Fruit fly (Drosophila melanogaster) whole organism, embryonic: ENCODE results near the gene CG5928.

Experiments
- ATbp ChIP-seq: fragments of 200-800 bp; sonication (Bioruptor generic); optimal IDR thresholded peaks from 2 replicates; lab custom pipeline; 2017; ENCODE audit warnings: missing biosample characterization, mild to moderate bottlenecking, missing genetic modification characterization, missing genetic modification reagents
- Ada2b ChIP-seq: fragments of 200-800 bp; sonication (Bioruptor generic); IDR thresholded peaks from 2 replicates; pipeline ENCODE4 v1.3.6; 2022; ENCODE audit warnings: missing biosample characterization, missing genetic modification characterization
- Atf6 ChIP-seq: fragments of 200-800 bp; sonication (Bioruptor generic); IDR thresholded peaks from 2 replicates; pipeline ENCODE4 v1.3.6; 2022; ENCODE audit warnings: missing biosample characterization, missing genetic modification characterization
- CG10959 ChIP-seq: fragments of 200-800 bp; sonication (Bioruptor generic); IDR thresholded peaks from 2 replicates; pipeline ENCODE4 v1.3.6; 2022; ENCODE audit warnings: missing biosample characterization, missing genetic modification characterization
- CG12155 ChIP-seq: fragments of 200-800 bp; sonication (Bioruptor generic); optimal IDR thresholded peaks from 3 replicates; lab custom pipeline; 2016; ENCODE audit warnings: missing biosample characterization, missing genetic modification characterization
- CG13424 ChIP-seq: fragments of 200-800 bp; sonication (Bioruptor generic); optimal IDR thresholded peaks from 2 replicates; lab custom pipeline; 2019; ENCODE audit warnings: missing biosample characterization, mild to moderate bottlenecking, missing genetic modification characterization, moderate library complexity
- CG15479 ChIP-seq: fragments of 200-800 bp; sonication (Bioruptor generic); optimal IDR thresholded peaks from 3 replicates; lab custom pipeline; 2019; ENCODE audit warnings: missing biosample characterization, mild to moderate bottlenecking, missing genetic modification characterization, moderate library complexity
- CG15514 ChIP-seq: fragments of 200-800 bp; sonication (Bioruptor generic); optimal IDR thresholded peaks from 3 replicates; lab custom pipeline; 2017; ENCODE audit warnings: missing biosample characterization, missing genetic modification characterization, mild to moderate bottlenecking, moderate library complexity, missing genetic modification reagents
- CG18599 ChIP-seq: fragments of 200-800 bp; sonication (Bioruptor generic); optimal IDR thresholded peaks from 3 replicates; lab custom pipeline; 2017; ENCODE audit warnings: missing biosample characterization, missing genetic modification characterization, mild to moderate bottlenecking, moderate library complexity, missing genetic modification reagents
- CG18619 ChIP-seq: fragments of 200-800 bp; sonication (Bioruptor generic); optimal IDR thresholded peaks from 3 replicates; lab custom pipeline; 2017; ENCODE audit warnings: missing biosample characterization, mild to moderate bottlenecking, missing genetic modification characterization
- CG3065 ChIP-seq: fragments of 200-800 bp; sonication (Bioruptor generic); optimal IDR thresholded peaks from 2 replicates; lab custom pipeline; 2016; ENCODE audit warnings: missing biosample characterization, missing genetic modification characterization
- CG33213 ChIP-seq: fragments of 200-800 bp; sonication (Bioruptor generic); optimal IDR thresholded peaks from 3 replicates; lab custom pipeline; 2016; ENCODE audit warnings: missing biosample characterization, missing genetic modification characterization
- CG3838 ChIP-seq: fragments of 200-800 bp; sonication (Bioruptor generic); optimal IDR thresholded peaks from 3 replicates; lab custom pipeline; 2016; ENCODE audit warnings: missing biosample characterization, missing genetic modification characterization
- CG3847 ChIP-seq: fragments of 200-800 bp; sonication (Bioruptor generic); IDR thresholded peaks from 2 replicates; pipeline ENCODE4 v1.3.6; 2022; ENCODE audit warnings: missing biosample characterization, missing genetic modification characterization
- CG4328 ChIP-seq: fragments of 200-800 bp; sonication (Bioruptor generic); optimal IDR thresholded peaks from 3 replicates; lab custom pipeline; 2017; ENCODE audit warnings: missing biosample characterization, missing genetic modification reagents, missing genetic modification characterization
- CG43689 ChIP-seq: fragments of 200-800 bp; sonication (Bioruptor generic); IDR thresholded peaks from 2 replicates; pipeline ENCODE4 v1.3.6; 2022; ENCODE audit warnings: missing biosample characterization, missing genetic modification characterization
- CG4617 ChIP-seq: fragments of 200-800 bp; sonication (Bioruptor generic); optimal IDR thresholded peaks from 3 replicates; lab custom pipeline; 2016; ENCODE audit warnings: missing biosample characterization, missing genetic modification characterization, borderline replicate concordance
- CG4820 ChIP-seq: fragments of 200-800 bp; sonication (Bioruptor generic); optimal IDR thresholded peaks from 3 replicates; lab custom pipeline; 2016; ENCODE audit warnings: missing biosample characterization, missing genetic modification characterization
- CG6272 ChIP-seq: fragments of 200-800 bp; sonication (Bioruptor generic); IDR thresholded peaks from 2 replicates; pipeline ENCODE4 v1.3.6; 2022; ENCODE audit warnings: missing biosample characterization, missing genetic modification characterization
- CG9727 ChIP-seq: fragments of 200-800 bp; sonication (Bioruptor generic); optimal IDR thresholded peaks from 3 replicates; lab custom pipeline; 2017; ENCODE audit warnings: missing biosample characterization, mild to moderate bottlenecking, missing genetic modification characterization
- CG9876 ChIP-seq: fragments of 200-800 bp; sonication (Bioruptor generic); optimal IDR thresholded peaks from 2 replicates; lab custom pipeline; 2016; ENCODE audit warnings: missing biosample characterization, missing genetic modification characterization
- CG9932 ChIP-seq: fragments of 200-800 bp; sonication (Bioruptor generic); IDR thresholded peaks from 2 replicates; pipeline ENCODE4 v1.3.6; 2022; ENCODE audit warnings: missing biosample characterization, missing genetic modification characterization
- CHES-1-like ChIP-seq: fragments of 200-800 bp; sonication (Bioruptor generic); optimal IDR thresholded peaks from 2 replicates; lab custom pipeline; 2016; ENCODE audit warnings: missing biosample characterization, missing genetic modification characterization
- Dip3 ChIP-seq: fragments of 200-800 bp; sonication (Bioruptor generic); optimal IDR thresholded peaks from 3 replicates; lab custom pipeline; 2016; ENCODE audit warnings: missing biosample characterization, missing genetic modification characterization
- Dll ChIP-seq: fragments of 200-800 bp; sonication (Bioruptor generic); IDR thresholded peaks from 4 replicates; pipeline ENCODE4 v1.3.6; 2022; ENCODE audit warnings: missing biosample characterization, missing genetic modification characterization; ENCODE audit not compliant: partially characterized antibody
- Ets65A ChIP-seq: fragments of 200-800 bp; sonication (Bioruptor generic); peaks from one replicate; lab custom pipeline; 2016; ENCODE audit warnings: missing biosample characterization, missing genetic modification characterization
- Fer3 ChIP-seq: fragments of 200-800 bp; sonication (Bioruptor generic); optimal IDR thresholded peaks from 2 replicates; lab custom pipeline; 2018; ENCODE audit warnings: missing biosample characterization, mild to moderate bottlenecking, missing genetic modification characterization, moderate library complexity
- Gug ChIP-seq: fragments of 200-800 bp; sonication (Bioruptor generic); IDR thresholded peaks from 4 replicates; pipeline ENCODE4 v1.3.6; 2022; ENCODE audit warnings: missing biosample characterization, missing genetic modification characterization
- HmgZ ChIP-seq: fragments of 200-800 bp; sonication (Bioruptor generic); optimal IDR thresholded peaks from 2 replicates; lab custom pipeline; 2018; ENCODE audit warnings: missing biosample characterization, mild to moderate bottlenecking, missing genetic modification characterization
- Lim3 ChIP-seq: fragments of 200-800 bp; sonication (Bioruptor generic); IDR thresholded peaks from 2 replicates; pipeline ENCODE4 v1.3.6; 2022; ENCODE audit warnings: missing biosample characterization, missing genetic modification characterization
- Mes4 ChIP-seq: fragments of 200-800 bp; sonication (Bioruptor generic); optimal IDR thresholded peaks from 2 replicates; lab custom pipeline; 2016; ENCODE audit warnings: missing biosample characterization, missing genetic modification characterization
- Sox100B ChIP-seq: fragments of 200-800 bp; sonication (Bioruptor generic); optimal IDR thresholded peaks from 3 replicates; lab custom pipeline; 2018; ENCODE audit warnings: missing biosample characterization, mild to moderate bottlenecking, missing genetic modification characterization
- Stat92E ChIP-seq, 3 experiments: fragments of >200 bp in 2 of 3; fragments of 200-800 bp in 1 of 3; sonication (Bioruptor generic) in 1 of 3; optimal IDR thresholded peaks; 2 replicates each; lab custom pipeline; 2017 to 2019; ENCODE audit warnings: missing biosample characterization in 3 of 3, missing genetic modification characterization in 3 of 3, mild to moderate bottlenecking in 1 of 3, moderate library complexity in 1 of 3
- YL-1 ChIP-seq: fragments of 200-800 bp; sonication (Bioruptor generic); optimal IDR thresholded peaks from 3 replicates; lab custom pipeline; 2017; ENCODE audit warnings: missing biosample characterization, mild to moderate bottlenecking, missing genetic modification characterization
- al ChIP-seq: fragments of 200-800 bp; sonication (Bioruptor generic); IDR thresholded peaks from 2 replicates; pipeline ENCODE4 v1.3.6; 2022; ENCODE audit warnings: missing biosample characterization, missing genetic modification characterization
- ara ChIP-seq: fragments of 200-800 bp; sonication (Bioruptor generic); IDR thresholded peaks from 2 replicates; pipeline ENCODE4 v1.3.6; 2022; ENCODE audit warnings: missing biosample characterization, missing genetic modification characterization
- danr ChIP-seq: fragments of 200-800 bp; sonication (Bioruptor generic); IDR thresholded peaks from 2 replicates; pipeline ENCODE4 v1.3.6; 2022; ENCODE audit warnings: missing biosample characterization, missing genetic modification characterization
- eyg ChIP-seq: fragments of 200-800 bp; sonication (Bioruptor generic); optimal IDR thresholded peaks from 3 replicates; lab custom pipeline; 2016; ENCODE audit warnings: missing biosample characterization, missing genetic modification characterization
- hth ChIP-seq: fragments of >200 bp; optimal IDR thresholded peaks from 2 replicates; lab custom pipeline; 2017; ENCODE audit warnings: inconsistent platforms
- jing ChIP-seq: fragments of 200-800 bp; sonication (Bioruptor generic); optimal IDR thresholded peaks from 2 replicates; lab custom pipeline; 2018; ENCODE audit warnings: missing biosample characterization, mild to moderate bottlenecking, missing genetic modification characterization
- kah ChIP-seq: fragments of 200-800 bp; sonication (Bioruptor generic); optimal IDR thresholded peaks from 2 replicates; lab custom pipeline; 2018; ENCODE audit warnings: missing biosample characterization, mild to moderate bottlenecking, missing genetic modification characterization
- lbe ChIP-seq: fragments of 200-800 bp; sonication (Bioruptor generic); optimal IDR thresholded peaks from 2 replicates; lab custom pipeline; 2016; ENCODE audit warnings: missing biosample characterization, mild to moderate bottlenecking, missing genetic modification characterization
- lilli ChIP-seq: fragments of 200-800 bp; sonication (Bioruptor generic); optimal IDR thresholded peaks from 3 replicates; lab custom pipeline; 2016; ENCODE audit warnings: missing biosample characterization, missing genetic modification characterization
- lmd ChIP-seq: fragments of 200-800 bp; sonication (Bioruptor generic); IDR thresholded peaks from 2 replicates; pipeline ENCODE4 v1.3.6; 2022; ENCODE audit warnings: missing biosample characterization, missing genetic modification characterization
- mirr ChIP-seq: fragments of 200-800 bp; sonication (Bioruptor generic); optimal IDR thresholded peaks from 3 replicates; lab custom pipeline; 2018; ENCODE audit warnings: missing biosample characterization, mild to moderate bottlenecking, missing genetic modification characterization
- nau ChIP-seq: fragments of 200-800 bp; sonication (Bioruptor generic); optimal IDR thresholded peaks from 3 replicates; lab custom pipeline; 2017; ENCODE audit warnings: missing biosample characterization, mild to moderate bottlenecking, missing genetic modification characterization, missing genetic modification reagents
- nerfin-1 ChIP-seq: fragments of 200-800 bp; sonication (Bioruptor generic); optimal IDR thresholded peaks from 3 replicates; lab custom pipeline; 2019; ENCODE audit warnings: missing biosample characterization, mild to moderate bottlenecking, missing genetic modification characterization, moderate library complexity
- ro ChIP-seq: fragments of 200-800 bp; sonication (Bioruptor generic); IDR thresholded peaks from 2 replicates; pipeline ENCODE4 v1.3.6; 2022; ENCODE audit warnings: missing biosample characterization, missing genetic modification characterization
- tap ChIP-seq: fragments of 200-800 bp; optimal IDR thresholded peaks from 3 replicates; lab custom pipeline; 2019; ENCODE audit warnings: missing biosample characterization, mild to moderate bottlenecking, missing genetic modification characterization, moderate library complexity
- unpg ChIP-seq: fragments of 200-800 bp; sonication (Bioruptor generic); optimal IDR thresholded peaks from 3 replicates; lab custom pipeline; 2018; ENCODE audit warnings: missing biosample characterization, mild to moderate bottlenecking, missing genetic modification characterization, moderate library complexity
- zf30C ChIP-seq: fragments of 200-800 bp; sonication (Bioruptor generic); optimal IDR thresholded peaks from 3 replicates; lab custom pipeline; 2018; ENCODE audit warnings: missing biosample characterization, mild to moderate bottlenecking, missing genetic modification characterization
- zfh2 ChIP-seq: fragments of 200-800 bp; sonication (Bioruptor generic); optimal IDR thresholded peaks from 2 replicates; lab custom pipeline; 2016; ENCODE audit warnings: missing biosample characterization, missing genetic modification characterization

The CG5928 gene

dm6 chrX:6074845-6075244 is 7.1 kb downstream of the CG5928 start, which contains the start of gene Tsp5D (continued):
- no peak for TF ChIP-seq zfh2
- TF ChIP-seq nau (GFP tag; lab: Kevin White, UChicago), result peak; percentile 90
- TF ChIP-seq CG3065 (GFP tag; lab: Kevin White, UChicago), result peak; percentile 59
- peak; percentile 95 for TF ChIP-seq tap (tag; lab: Kevin White, UChicago)
- peak; percentile 63 for TF ChIP-seq CG4328
- peak; percentile 88 for TF ChIP-seq danr (GFP tag; lab: Robert Waterston, UW)
- TF ChIP-seq CG15514 (GFP tag; lab: Kevin White, UChicago), result peak; percentile 60
- TF ChIP-seq CG12155, result peak; percentile 69
- TF ChIP-seq Ets65A (GFP tag; lab: Kevin White, UChicago), result peak; percentile 94
- peak; percentile 89 for TF ChIP-seq CG10959
- TF ChIP-seq CG43689, result peak; percentile 86
- TF ChIP-seq Stat92E (GFP tag; optimal IDR thresholded peaks at IDR 0.05; lab: Kevin White, UChicago), result peak in 1 of 3 experiments; percentile 41
- peak; percentile 95 for TF ChIP-seq Ada2b (GFP tag; lab: Robert Waterston, UW)
- peak; percentile 30 for TF ChIP-seq lilli (GFP tag; lab: Kevin White, UChicago)
- TF ChIP-seq ara (GFP tag; lab: Robert Waterston, UW), result peak; percentile 96
- TF ChIP-seq CG4617, result peak; percentile 63
- peak; percentile 90 for TF ChIP-seq ro (GFP tag; lab: Robert Waterston, UW)
- TF ChIP-seq kah (GFP tag; lab: Kevin White, UChicago), result peak; percentile 86
- peak; percentile 79 for TF ChIP-seq CG9727 (GFP tag; lab: Kevin White, UChicago)
- no peak for TF ChIP-seq Dip3
- TF ChIP-seq CG18599 (GFP tag; lab: Kevin White, UChicago), result peak; percentile 90
- TF ChIP-seq CG9876 (GFP tag; lab: Kevin White, UChicago), result no peak
- peak; percentile 92 for TF ChIP-seq Sox100B (GFP tag; lab: Kevin White, UChicago)
- TF ChIP-seq Lim3, result peak; percentile 88
- TF ChIP-seq lmd (GFP tag; lab: Robert Waterston, UW), result peak; percentile 94
- TF ChIP-seq CG6272 (GFP tag; lab: Robert Waterston, UW), result peak; percentile 87
- TF ChIP-seq nerfin-1 (tag; lab: Kevin White, UChicago), result peak; percentile 90
- TF ChIP-seq CG15479, result no peak
- TF ChIP-seq zf30C (GFP tag; lab: Kevin White, UChicago), result peak; percentile 64
- TF ChIP-seq CG33213, result peak; percentile 49
- peak; percentile 43 for TF ChIP-seq YL-1 (GFP tag; lab: Kevin White, UChicago)
- no peak for TF ChIP-seq eyg (GFP tag; lab: Kevin White, UChicago)
- TF ChIP-seq Dll (GFP tag; lab: Robert Waterston, UW), result no peak
- peak; percentile 95 for TF ChIP-seq CG13424 (tag; lab: Kevin White, UChicago)
- no peak for TF ChIP-seq hth
- TF ChIP-seq Fer3, result peak; percentile 88
- peak; percentile 86 for TF ChIP-seq Gug (GFP tag; lab: Robert Waterston, UW)
- peak; percentile 51 for TF ChIP-seq CG9932 (GFP tag; lab: Robert Waterston, UW)
- TF ChIP-seq Atf6 (GFP tag; lab: Robert Waterston, UW), result peak; percentile 88
- peak; percentile 97 for TF ChIP-seq ATbp
- no peak for TF ChIP-seq lbe (GFP tag; lab: Kevin White, UChicago)
- TF ChIP-seq mirr (GFP tag; lab: Kevin White, UChicago), result no peak
- TF ChIP-seq CG18619 (GFP tag; lab: Kevin White, UChicago), result peak; percentile 76
- TF ChIP-seq CG4820 (GFP tag; lab: Kevin White, UChicago), result peak; percentile 93
- peak; percentile 82 for TF ChIP-seq jing (GFP tag; lab: Kevin White, UChicago)
- no peak for TF ChIP-seq Mes4 (GFP tag; lab: Kevin White, UChicago)
- TF ChIP-seq CHES-1-like (GFP tag; lab: Kevin White, UChicago), result no peak
- no peak for TF ChIP-seq CG3838
- TF ChIP-seq HmgZ, result peak; percentile 79
- TF ChIP-seq CG3847 (GFP tag; lab: Robert Waterston, UW), result peak; percentile 89
- TF ChIP-seq al (GFP tag; lab: Robert Waterston, UW), result peak; percentile 59
- TF ChIP-seq unpg, result peak; percentile 94
